Fruit fly (Drosophila melanogaster) S2 (cell line): ENCODE results near the gene CycH.

Experiments
- CG8478 ChIP-seq: fragments of >200 bp; optimal IDR thresholded peaks from 2 replicates; lab custom pipeline; 2018
- CTCF ChIP-seq, 2 experiments: fragments of >200 bp; optimal IDR thresholded peaks; 2 replicates each; lab custom pipeline; 2018

- no peak for TF ChIP-seq CG8478 (lab: Kevin White, UChicago)
- no peak for TF ChIP-seq CTCF (optimal IDR thresholded peaks at IDR 0.05; lab: Kevin White, UChicago)
Observed at dm6 chr3L:21808003-21808530, 13.7 kb upstream of the CycH start.
